Worm (Caenorhabditis elegans): Measurements from ENCODE around the gene ZC8.6.
A peak's percentile ranks its signal among the peaks of the same experiment; 100 is the strongest.

The ZC8.6 gene

DNA sequence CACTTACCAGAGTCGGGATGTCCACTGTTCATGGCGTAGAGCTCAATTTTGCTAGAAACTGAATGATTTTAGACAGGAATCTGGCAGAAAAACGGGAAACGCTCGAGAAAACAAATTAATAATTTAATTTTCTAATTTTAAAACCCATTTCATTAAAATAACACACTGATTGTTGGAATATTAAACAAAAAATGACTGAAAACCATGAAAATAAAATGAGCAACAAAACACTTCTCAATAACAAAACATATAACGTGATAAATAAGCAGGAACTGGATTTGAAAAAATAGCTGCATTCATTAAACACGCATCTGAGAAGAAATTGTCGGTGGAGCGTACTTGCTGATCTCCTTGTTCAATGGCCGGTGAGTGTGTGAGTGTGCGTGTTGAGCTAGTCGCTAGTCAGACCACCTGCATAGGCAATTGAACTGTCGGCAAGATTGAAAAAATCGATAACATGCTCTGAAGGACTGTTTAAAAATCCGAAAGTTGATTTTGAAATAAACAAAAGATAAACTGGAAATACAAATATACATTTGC is at the start of gene ZC8.6:
Gene ZC8.6, minus strand, starts transcription at position 51 of the 540 bp plus-strand sequence.
- TF ChIP-seq mab-5 (tag; optimal IDR thresholded peaks at IDR 0.05), result no peak
- peak; percentile 54 for TF ChIP-seq mep-1 (tag; optimal IDR thresholded peaks at IDR 0.05)
- TF ChIP-seq nhr-2 (tag; optimal IDR thresholded peaks at IDR 0.05), result peak; percentile 58
- peak; percentile 10 for TF ChIP-seq lin-13 (tag; optimal IDR thresholded peaks at IDR 0.05)

DNA sequence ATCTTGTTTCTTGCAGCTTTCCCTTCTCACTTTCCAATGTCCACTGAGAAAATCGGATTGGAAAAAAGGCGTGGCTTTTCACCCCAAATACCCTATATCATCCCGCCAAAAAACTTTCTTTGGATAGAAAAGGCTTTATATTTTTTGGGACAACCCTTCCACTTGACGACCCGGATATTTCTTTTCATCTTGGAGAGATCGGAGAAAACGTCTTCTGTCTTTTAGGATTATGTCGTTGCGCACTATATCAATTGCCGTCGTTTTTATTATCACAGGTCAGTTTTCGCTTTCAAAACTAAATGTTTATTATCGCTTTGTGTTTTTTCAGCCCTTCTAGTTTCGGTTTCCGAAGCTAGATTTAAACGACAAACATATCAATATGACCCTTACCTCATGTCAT is 46.5 kb upstream of the ZC8.6 start, which contains the start of gene Y64H9A.2:
Gene Y64H9A.2, plus strand, starts transcription at position 90 of the 400 bp plus-strand sequence.
- no peak for TF ChIP-seq ceh-83 (GFP tag; optimal IDR thresholded peaks at IDR 0.05)

DNA sequence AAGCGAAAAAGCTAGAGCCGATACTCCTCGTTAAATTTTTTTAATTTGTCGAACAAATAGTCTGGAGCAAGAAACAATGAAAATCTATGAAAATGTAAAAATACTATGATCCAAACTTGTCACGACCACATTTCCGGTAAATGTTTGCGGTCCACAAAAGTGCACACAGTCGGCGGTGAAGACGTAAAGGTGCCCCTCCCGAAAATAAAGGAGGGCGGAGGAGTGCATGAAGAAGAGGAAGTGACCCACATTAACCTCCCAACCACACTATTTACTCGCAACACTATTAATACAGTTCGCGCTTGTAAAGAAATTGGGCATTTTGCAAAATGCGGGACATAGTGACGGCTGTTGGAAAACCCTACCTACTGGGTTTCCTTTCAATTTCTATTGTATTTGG is 42.6 kb upstream of the ZC8.6 start:
- TF ChIP-seq unc-62 (GFP tag; optimal IDR thresholded peaks at IDR 0.05) (no peak), ztf-11 (tag; optimal IDR thresholded peaks at IDR 0.05) (no peak), lin-13 (tag; optimal IDR thresholded peaks at IDR 0.05) (no peak), sptf-1 (tag; optimal IDR thresholded peaks at IDR 0.05) (no peak), tbx-8 (GFP tag; optimal IDR thresholded peaks at IDR 0.05) (no peak), nhr-2 (tag; optimal IDR thresholded peaks at IDR 0.05) (no peak), mab-5 (tag; optimal IDR thresholded peaks at IDR 0.05) (no peak), elt-1 (tag; optimal IDR thresholded peaks at IDR 0.05; ENCODE audit: borderline replicate concordance, insufficient read depth) (no peak), ceh-39 (tag; optimal IDR thresholded peaks at IDR 0.05) (no peak), bed-3 (GFP tag; optimal IDR thresholded peaks at IDR 0.05) (no peak), lin-32 (GFP tag; optimal IDR thresholded peaks at IDR 0.05) (no peak), snpc-4 (tag; optimal IDR thresholded peaks at IDR 0.05) (no peak)

DNA sequence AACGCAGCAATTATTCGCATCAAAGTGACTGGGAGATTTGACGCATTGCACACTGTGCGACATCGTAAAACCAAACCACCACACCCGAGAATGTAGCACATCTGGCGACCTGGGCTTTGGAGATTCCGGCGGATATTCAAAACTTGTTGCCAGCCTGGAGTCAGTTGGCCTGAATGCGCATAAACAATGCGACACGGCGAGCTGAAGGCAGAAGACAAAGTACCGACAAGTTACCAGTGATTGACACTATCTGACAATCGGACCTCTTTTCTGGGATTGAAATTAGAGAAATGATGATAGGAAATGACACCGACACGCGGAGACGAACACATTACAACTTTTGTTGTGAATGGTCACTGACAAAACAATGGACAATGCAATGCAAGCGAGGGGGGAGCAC is 41.4 kb upstream of the ZC8.6 start:
- TF ChIP-seq hlh-1 (tag; optimal IDR thresholded peaks at IDR 0.05) (peak; percentile 88), unc-62 (GFP tag; optimal IDR thresholded peaks at IDR 0.05) (peak; percentile 87), mep-1 (tag; optimal IDR thresholded peaks at IDR 0.05) (no peak), unc-120 (tag; optimal IDR thresholded peaks at IDR 0.05; ENCODE audit: poor library complexity, severe bottlenecking) (no peak), drap-1 (GFP tag; optimal IDR thresholded peaks at IDR 0.05) (no peak), ceh-39 (tag; optimal IDR thresholded peaks at IDR 0.05) (no peak), mls-2 (tag; optimal IDR thresholded peaks at IDR 0.05) (no peak)

DNA sequence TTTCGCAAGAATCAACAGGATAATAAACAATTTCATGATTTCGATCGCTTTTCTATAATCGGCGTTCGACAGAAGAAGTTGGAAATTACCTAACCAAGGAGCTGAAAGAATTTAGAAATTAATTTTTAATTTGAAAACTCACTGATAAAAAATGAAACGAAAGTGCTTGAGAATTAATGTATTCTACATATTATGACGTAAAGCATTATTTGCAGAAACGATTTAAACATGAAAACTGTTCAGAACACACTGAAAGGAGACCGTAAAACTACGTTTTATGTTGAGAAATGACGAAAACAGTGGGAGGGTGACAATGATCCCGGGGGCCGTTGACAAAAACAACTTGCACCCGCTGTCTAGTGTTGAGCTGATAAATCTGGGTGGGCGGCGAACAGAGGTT is 40.3 kb upstream of the ZC8.6 start, which contains the start of gene ZC449.5:
Gene ZC449.5, minus strand, starts transcription at position 101 of the 400 bp plus-strand sequence.
- TF ChIP-seq ceh-39 (tag; optimal IDR thresholded peaks at IDR 0.05) (no peak), snpc-4 (tag; optimal IDR thresholded peaks at IDR 0.05) (no peak), hlh-1 (tag; optimal IDR thresholded peaks at IDR 0.05) (no peak), ztf-11 (tag; optimal IDR thresholded peaks at IDR 0.05) (no peak), unc-39 (tag; optimal IDR thresholded peaks at IDR 0.05) (no peak), lsy-2 (tag; optimal IDR thresholded peaks at IDR 0.05) (no peak), nhr-237 (tag; optimal IDR thresholded peaks at IDR 0.05) (no peak), lin-32 (GFP tag; optimal IDR thresholded peaks at IDR 0.05) (no peak), cnd-1 (tag; optimal IDR thresholded peaks at IDR 0.05) (no peak), zip-8 (tag; optimal IDR thresholded peaks at IDR 0.05) (no peak), elt-1 (tag; optimal IDR thresholded peaks at IDR 0.05; ENCODE audit: borderline replicate concordance, insufficient read depth) (no peak), ceh-83 (GFP tag; optimal IDR thresholded peaks at IDR 0.05) (no peak), mab-5 (tag; optimal IDR thresholded peaks at IDR 0.05) (no peak)

DNA sequence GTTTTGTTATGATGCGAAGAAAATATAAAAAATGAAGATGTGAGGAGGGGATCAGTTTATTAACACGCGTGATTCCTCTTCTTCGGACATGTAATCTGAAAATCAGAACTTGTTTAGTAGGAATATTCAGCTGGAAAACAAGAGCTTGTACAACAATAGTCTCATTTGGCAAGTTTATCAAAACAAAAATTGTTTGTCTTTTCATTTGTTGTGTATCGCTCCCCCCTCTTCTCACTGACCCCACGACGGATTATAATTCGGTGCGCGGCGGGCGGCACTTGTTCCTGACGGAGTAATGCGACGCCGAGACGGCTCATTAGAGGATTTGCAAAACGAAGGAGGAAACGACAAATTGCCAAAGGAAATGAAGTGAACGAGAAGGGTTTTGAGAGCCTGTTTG is 36.5 kb upstream of the ZC8.6 start, which contains the start of gene ZC449.4:
Gene ZC449.4, minus strand, starts transcription at position 101 of the 400 bp plus-strand sequence.
- peak; percentile 20 for TF ChIP-seq ces-1 (GFP tag; optimal IDR thresholded peaks at IDR 0.05)
- TF ChIP-seq ceh-83 (GFP tag; optimal IDR thresholded peaks at IDR 0.05), result no peak
- TF ChIP-seq flh-1 (GFP tag; optimal IDR thresholded peaks at IDR 0.05), result no peak
- no peak for TF ChIP-seq bed-3 (GFP tag; optimal IDR thresholded peaks at IDR 0.05)

DNA sequence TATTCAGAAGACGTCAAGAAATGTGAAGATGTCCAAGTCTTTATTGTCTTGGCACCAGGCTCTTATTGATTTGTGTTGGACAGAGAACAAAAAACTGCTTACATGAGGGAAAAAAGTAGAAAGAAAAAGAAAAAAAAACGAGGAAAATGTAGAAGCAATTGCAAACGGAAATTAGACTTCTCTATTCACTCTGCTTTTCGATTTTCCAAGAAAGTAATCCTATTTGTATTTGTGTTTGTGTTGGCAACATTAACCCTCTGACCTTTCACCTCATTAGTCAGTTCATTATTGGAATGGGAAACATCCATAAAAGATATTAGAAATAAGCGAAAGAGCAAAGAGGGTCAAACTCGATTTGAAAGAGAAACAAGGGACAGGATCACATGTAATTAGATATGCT is 34.3 kb upstream of the ZC8.6 start:
- TF ChIP-seq zip-8 (tag; optimal IDR thresholded peaks at IDR 0.05), result no peak
- TF ChIP-seq unc-39 (tag; optimal IDR thresholded peaks at IDR 0.05), result no peak
- no peak for TF ChIP-seq mab-5 (tag; optimal IDR thresholded peaks at IDR 0.05)
- TF ChIP-seq M03D4.4 (tag; optimal IDR thresholded peaks at IDR 0.05), result no peak
- no peak for TF ChIP-seq nhr-76 (tag; optimal IDR thresholded peaks at IDR 0.05)
- TF ChIP-seq ces-1 (GFP tag; optimal IDR thresholded peaks at IDR 0.05), result peak; percentile 99
